Fruit fly (Drosophila melanogaster): Measurements from ENCODE around the gene mld.

DNA sequence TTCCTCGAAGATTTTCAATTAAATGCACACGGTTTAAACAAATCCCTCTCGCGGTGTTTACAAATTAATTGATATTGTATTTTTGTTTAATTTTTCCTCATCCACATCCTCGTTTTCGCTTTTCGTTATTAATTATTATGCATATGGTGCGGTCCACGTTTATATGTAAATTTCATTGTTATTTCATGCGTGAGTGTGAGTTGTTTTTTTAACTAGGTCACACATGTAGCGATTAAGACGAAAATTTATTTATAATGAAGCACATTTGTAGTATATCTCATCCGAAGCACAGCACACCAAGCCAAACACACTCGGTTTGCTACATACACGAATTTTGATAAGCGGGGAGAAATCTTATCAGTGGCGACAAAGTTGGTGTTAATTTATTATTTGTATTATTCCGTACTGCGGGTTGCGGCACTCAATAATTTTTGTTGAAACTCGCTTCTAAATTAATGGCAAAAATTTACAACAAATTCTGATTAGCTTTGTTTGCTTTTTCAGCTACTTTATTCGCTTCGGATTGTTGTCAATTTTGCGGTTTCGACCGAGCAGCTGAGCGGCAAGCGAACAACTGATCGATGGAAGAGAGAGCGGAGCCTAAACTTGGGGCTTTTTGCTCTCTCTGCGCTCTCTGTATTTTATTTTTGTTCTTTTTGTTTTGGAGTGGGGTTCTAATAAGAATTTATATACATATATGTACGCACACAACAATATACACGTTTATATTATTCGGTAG, 13.9 kb upstream of the mld start:
- TF ChIP-seq CG8319 (GFP tag; optimal IDR thresholded peaks at IDR 0.05): no peak
- no peak for TF ChIP-seq CG6854 (GFP tag; optimal IDR thresholded peaks at IDR 0.05)
- no peak for TF ChIP-seq net (GFP tag; optimal IDR thresholded peaks at IDR 0.05)
- TF ChIP-seq OdsH (GFP tag; optimal IDR thresholded peaks at IDR 0.05): no peak
- TF ChIP-seq topi (GFP tag; optimal IDR thresholded peaks at IDR 0.05): no peak
- TF ChIP-seq salr (GFP tag; optimal IDR thresholded peaks at IDR 0.05): no peak
- no peak for TF ChIP-seq Gug (GFP tag; IDR thresholded peaks at IDR 0.05)
- no peak for TF ChIP-seq Smox (GFP tag; optimal IDR thresholded peaks at IDR 0.05)
- no peak for TF ChIP-seq CG11762 (GFP tag; optimal IDR thresholded peaks at IDR 0.05; ENCODE audit: insufficient read depth)
- no peak for TF ChIP-seq pdm3 (GFP tag; optimal IDR thresholded peaks at IDR 0.05)

Data from whole organism, prepupa.